Worm (Caenorhabditis elegans) whole organism, L2 larva: ENCODE data around the gene C39F7.5.
A peak's percentile ranks its signal among the peaks of the same experiment; 100 is the strongest.

Source experiments
- C34F6.9 ChIP-seq: fragments of 150-350 bp; optimal IDR thresholded peaks from 2 replicates; lab custom pipeline; 2014; ENCODE audit warnings: missing biosample characterization, missing genetic modification characterization
- F13H6.1 ChIP-seq: sonication (generic microtip); optimal IDR thresholded peaks from 2 replicates; lab custom pipeline; 2016; ENCODE audit warnings: missing genetic modification characterization, missing compliant biosample characterization
- R02D3.7 ChIP-seq: fragments of 150-350 bp; optimal IDR thresholded peaks from 2 replicates; lab custom pipeline; 2014; ENCODE audit warnings: missing biosample characterization, missing genetic modification characterization
- Y55F3AM.14 ChIP-seq: fragments of 200-800 bp; sonication (Bioruptor generic); optimal IDR thresholded peaks from 2 replicates; lab custom pipeline; 2018; ENCODE audit warnings: mild to moderate bottlenecking, missing genetic modification characterization, missing compliant biosample characterization
- ZK546.5 ChIP-seq: sonication (generic microtip); optimal IDR thresholded peaks from 2 replicates; lab custom pipeline; 2017; ENCODE audit warnings: missing biosample characterization, missing genetic modification characterization
- alr-1 ChIP-seq: fragments of 150-350 bp; optimal IDR thresholded peaks from 2 replicates; lab custom pipeline; 2014; ENCODE audit warnings: missing biosample characterization, missing genetic modification characterization
- aly-2 ChIP-seq: fragments of 150-350 bp; optimal IDR thresholded peaks from 2 replicates; lab custom pipeline; 2014; ENCODE audit warnings: missing biosample characterization, missing genetic modification characterization
- ama-1 ChIP-seq: fragments of 150-350 bp; optimal IDR thresholded peaks from 2 replicates; lab custom pipeline; 2018; ENCODE audit warnings: inconsistent platforms
- blmp-1 ChIP-seq: sonication (generic microtip); optimal IDR thresholded peaks from 2 replicates; lab custom pipeline; 2017; ENCODE audit warnings: missing genetic modification characterization, mild to moderate bottlenecking, missing compliant biosample characterization, antibody characterized with exemption, moderate library complexity; ENCODE audit not compliant: insufficient read depth
- crh-2 ChIP-seq: sonication (generic microtip); optimal IDR thresholded peaks from 2 replicates; lab custom pipeline; 2017; ENCODE audit warnings: missing biosample characterization, missing genetic modification characterization
- dmd-4 ChIP-seq: sonication (generic microtip); optimal IDR thresholded peaks from 2 replicates; lab custom pipeline; 2017; ENCODE audit warnings: missing biosample characterization, missing genetic modification characterization
- elt-1 ChIP-seq: fragments of 150-350 bp; optimal IDR thresholded peaks from 2 replicates; lab custom pipeline; 2014; ENCODE audit warnings: missing biosample characterization, missing genetic modification characterization
- elt-3 ChIP-seq: sonication (generic microtip); optimal IDR thresholded peaks from 2 replicates; lab custom pipeline; 2017; ENCODE audit warnings: missing biosample characterization, missing genetic modification characterization
- fos-1 ChIP-seq: fragments of 150-350 bp; optimal IDR thresholded peaks from 2 replicates; lab custom pipeline; 2014; ENCODE audit warnings: missing biosample characterization, missing genetic modification characterization
- gmeb-1 ChIP-seq: fragments of 150-350 bp; optimal IDR thresholded peaks from 2 replicates; lab custom pipeline; 2014; ENCODE audit warnings: missing biosample characterization, missing genetic modification characterization
- lin-11 ChIP-seq: fragments of 150-350 bp; sonication (generic microtip); optimal IDR thresholded peaks from 2 replicates; lab custom pipeline; 2014; ENCODE audit warnings: missing biosample characterization, missing genetic modification characterization, inconsistent platforms, mixed read lengths
- lin-39 ChIP-seq: fragments of 150-350 bp; optimal IDR thresholded peaks from 2 replicates; lab custom pipeline; 2014; ENCODE audit warnings: missing biosample characterization, missing genetic modification reagents, missing genetic modification characterization
- lsy-2 ChIP-seq, 2 experiments: fragments of 150-350 bp in 1 of 2; sonication (generic microtip) in 1 of 2; optimal IDR thresholded peaks; 2 replicates each; lab custom pipeline; 2014 to 2017; ENCODE audit warnings: missing biosample characterization in 2 of 2, missing genetic modification characterization in 2 of 2
- mab-5 ChIP-seq: fragments of 150-350 bp; optimal IDR thresholded peaks from 2 replicates; lab custom pipeline; 2014; ENCODE audit warnings: missing biosample characterization, missing genetic modification characterization
- mbf-1 ChIP-seq: sonication (generic microtip); optimal IDR thresholded peaks from 2 replicates; lab custom pipeline; 2017; ENCODE audit warnings: missing biosample characterization, missing genetic modification characterization
- mdl-1 ChIP-seq, 2 experiments: fragments of 150-350 bp in 1 of 2; sonication (generic microtip) in 1 of 2; optimal IDR thresholded peaks; 2 replicates each; lab custom pipeline; 2017; ENCODE audit warnings: missing biosample characterization in 2 of 2, missing genetic modification characterization in 2 of 2
- nhr-10 ChIP-seq: sonication (generic microtip); optimal IDR thresholded peaks from 2 replicates; lab custom pipeline; 2017; ENCODE audit warnings: missing biosample characterization, missing genetic modification characterization
- nhr-11 ChIP-seq: fragments of 150-350 bp; optimal IDR thresholded peaks from 2 replicates; lab custom pipeline; 2014; ENCODE audit warnings: missing biosample characterization, missing genetic modification characterization
- nhr-12 ChIP-seq: fragments of 150-350 bp; optimal IDR thresholded peaks from 2 replicates; lab custom pipeline; 2014; ENCODE audit warnings: missing biosample characterization, missing genetic modification characterization
- nhr-129 ChIP-seq: fragments of 150-350 bp; optimal IDR thresholded peaks from 2 replicates; lab custom pipeline; 2014; ENCODE audit warnings: missing biosample characterization, missing genetic modification characterization
- nhr-21 ChIP-seq: fragments of 150-350 bp; optimal IDR thresholded peaks from 2 replicates; lab custom pipeline; 2014; ENCODE audit warnings: missing biosample characterization, missing genetic modification characterization
- nhr-23 ChIP-seq: fragments of 150-350 bp; optimal IDR thresholded peaks from 2 replicates; lab custom pipeline; 2014; ENCODE audit warnings: missing biosample characterization, missing genetic modification reagents, missing genetic modification characterization
- nhr-237 ChIP-seq: fragments of 150-350 bp; optimal IDR thresholded peaks from 2 replicates; lab custom pipeline; 2014; ENCODE audit warnings: missing biosample characterization, missing genetic modification characterization
- nhr-25 ChIP-seq: fragments of 150-350 bp; sonication (generic microtip); optimal IDR thresholded peaks from 3 replicates; lab custom pipeline; 2014; ENCODE audit warnings: missing biosample characterization, missing genetic modification characterization
- nhr-6 ChIP-seq: fragments of 150-350 bp; optimal IDR thresholded peaks from 2 replicates; lab custom pipeline; 2014; ENCODE audit warnings: missing biosample characterization, missing genetic modification characterization
- peb-1 ChIP-seq: fragments of 150-350 bp; optimal IDR thresholded peaks from 2 replicates; lab custom pipeline; 2014; ENCODE audit warnings: missing biosample characterization, missing genetic modification characterization
- sem-4 ChIP-seq: fragments of 150-350 bp; optimal IDR thresholded peaks from 2 replicates; lab custom pipeline; 2014; ENCODE audit warnings: missing biosample characterization, missing genetic modification reagents, missing genetic modification characterization
- skn-1 ChIP-seq: sonication (generic microtip); optimal IDR thresholded peaks from 2 replicates; lab custom pipeline; 2017; ENCODE audit warnings: missing biosample characterization, missing genetic modification characterization
- sma-3 ChIP-seq: sonication (generic microtip); optimal IDR thresholded peaks from 2 replicates; lab custom pipeline; 2016; ENCODE audit warnings: missing genetic modification reagents, missing genetic modification characterization, missing compliant biosample characterization
- sma-9 ChIP-seq, 2 experiments: fragments of 150-350 bp in 1 of 2; sonication (generic microtip) in 1 of 2; optimal IDR thresholded peaks; 2 replicates each; lab custom pipeline; 2014 to 2016; ENCODE audit warnings: missing genetic modification characterization in 2 of 2, mild to moderate bottlenecking in 1 of 2, missing biosample characterization in 1 of 2, missing compliant biosample characterization in 1 of 2, missing genetic modification reagents in 1 of 2, moderate library complexity in 1 of 2
- snpc-4 ChIP-seq: fragments of 150-350 bp; optimal IDR thresholded peaks from 2 replicates; lab custom pipeline; 2014; ENCODE audit warnings: missing biosample characterization, missing genetic modification characterization
- unc-39 ChIP-seq: fragments of 150-350 bp; optimal IDR thresholded peaks from 2 replicates; lab custom pipeline; 2014; ENCODE audit warnings: missing biosample characterization, missing genetic modification characterization
- unc-55 ChIP-seq: fragments of 150-350 bp; sonication (generic microtip); optimal IDR thresholded peaks from 3 replicates; lab custom pipeline; 2014; ENCODE audit warnings: missing biosample characterization, missing genetic modification reagents, missing genetic modification characterization
- unc-62 ChIP-seq: fragments of 150-350 bp; optimal IDR thresholded peaks from 2 replicates; lab custom pipeline; 2014; ENCODE audit warnings: missing biosample characterization, missing genetic modification reagents, missing genetic modification characterization
- zag-1 ChIP-seq: fragments of 150-350 bp; optimal IDR thresholded peaks from 2 replicates; lab custom pipeline; 2014; ENCODE audit warnings: missing biosample characterization, missing genetic modification characterization
- ztf-11 ChIP-seq: sonication (generic microtip); optimal IDR thresholded peaks from 2 replicates; lab custom pipeline; 2017; ENCODE audit warnings: missing biosample characterization, missing genetic modification characterization

Gene C39F7.5

ce11 chrV:1275924-1276323 is 11.4 kb downstream of the C39F7.5 start, which contains the start of gene Y75B7B.2:
TSS of gene Y75B7B.2 (minus strand) at chrV:1276024.
- TF ChIP-seq lin-39 (tag; lab: Kevin White, UChicago) = no peak

- TF ChIP-seq blmp-1 (tag; lab: Kevin White, UChicago) = no peak
- TF ChIP-seq nhr-129 (tag; lab: Kevin White, UChicago) = no peak
- TF ChIP-seq peb-1 = no peak
- TF ChIP-seq sma-3 (GFP tag; lab: Kevin White, UChicago) = no peak
- no peak for TF ChIP-seq skn-1 (tag; lab: Kevin White, UChicago)
- no peak for TF ChIP-seq F13H6.1 (tag; lab: Kevin White, UChicago)
- no peak for TF ChIP-seq mdl-1 (tag; optimal IDR thresholded peaks at IDR 0.05; lab: Kevin White, UChicago)
- no peak for TF ChIP-seq nhr-23 (tag; lab: Kevin White, UChicago)
- TF ChIP-seq, all 48 proteins: peak for 0
Observed at ce11 chrV:1277926-1278325, 13.4 kb downstream of the C39F7.5 start.

ce11 chrV:1278529-1278928 is 14.0 kb downstream of the C39F7.5 start:
- TF ChIP-seq nhr-11 (tag; lab: Kevin White, UChicago) = no peak
- TF ChIP-seq elt-1 = no peak
- TF ChIP-seq blmp-1 (tag; lab: Kevin White, UChicago) = no peak
- no peak for TF ChIP-seq ztf-11 (tag; lab: Kevin White, UChicago)
- TF ChIP-seq crh-2 (tag; lab: Kevin White, UChicago) = no peak
- TF ChIP-seq mbf-1 (tag; lab: Kevin White, UChicago) = no peak
- no peak for TF ChIP-seq ZK546.5 (tag; lab: Kevin White, UChicago)
- no peak for TF ChIP-seq unc-55
- no peak for TF ChIP-seq unc-62
- no peak for TF ChIP-seq elt-3 (tag; lab: Kevin White, UChicago)
- TF ChIP-seq nhr-25 (tag; lab: Kevin White, UChicago) = no peak
- no peak for TF ChIP-seq nhr-237 (tag; lab: Kevin White, UChicago)
- TF ChIP-seq C34F6.9 (tag; lab: Kevin White, UChicago) = no peak
- no peak for TF ChIP-seq nhr-21
- TF ChIP-seq sma-9 (GFP tag; optimal IDR thresholded peaks at IDR 0.05; lab: Kevin White, UChicago) = no peak
- no peak for TF ChIP-seq sma-9 (tag; optimal IDR thresholded peaks at IDR 0.05; lab: Kevin White, UChicago)
- no peak for TF ChIP-seq aly-2
- no peak for TF ChIP-seq nhr-129 (tag; lab: Kevin White, UChicago)
- TF ChIP-seq sem-4 = no peak

ce11 chrV:1285657-1286123 is 21.1 kb downstream of the C39F7.5 start, which contains the start of gene tank-1:
TSS of gene tank-1 (minus strand) at chrV:1285707.
- TF ChIP-seq C34F6.9 (tag; lab: Kevin White, UChicago) = peak; percentile 64
- TF ChIP-seq nhr-129 (tag; lab: Kevin White, UChicago) = peak; percentile 63
- peak; percentile 43 for TF ChIP-seq crh-2 (tag; lab: Kevin White, UChicago)
- no peak for TF ChIP-seq sem-4
- TF ChIP-seq nhr-25 (tag; lab: Kevin White, UChicago) = peak; percentile 46
- TF ChIP-seq blmp-1 (tag; lab: Kevin White, UChicago) = no peak
- TF ChIP-seq unc-39 = no peak
- TF ChIP-seq dmd-4 (tag; lab: Kevin White, UChicago) = no peak
- peak; percentile 26 for TF ChIP-seq unc-55
- no peak for TF ChIP-seq nhr-6 (tag; lab: Kevin White, UChicago)
- no peak for TF ChIP-seq snpc-4
- no peak for TF ChIP-seq Y55F3AM.14 (GFP tag; lab: Kevin White, UChicago)
- no peak for TF ChIP-seq lin-39 (tag; lab: Kevin White, UChicago)
- no peak for TF ChIP-seq skn-1 (tag; lab: Kevin White, UChicago)
- no peak for TF ChIP-seq nhr-10 (tag; lab: Kevin White, UChicago)
- TF ChIP-seq F13H6.1 (tag; lab: Kevin White, UChicago) = peak; percentile 31
- TF ChIP-seq nhr-237 (tag; lab: Kevin White, UChicago) = no peak
- peak; percentile 50 for TF ChIP-seq fos-1 (tag; lab: Kevin White, UChicago)
- TF ChIP-seq sma-9 (GFP tag; optimal IDR thresholded peaks at IDR 0.05; lab: Kevin White, UChicago) = peak; percentile 49
- no peak for TF ChIP-seq sma-9 (tag; optimal IDR thresholded peaks at IDR 0.05; lab: Kevin White, UChicago)
- no peak for TF ChIP-seq zag-1 (tag; lab: Kevin White, UChicago)
- no peak for TF ChIP-seq mab-5 (tag; lab: Kevin White, UChicago)
- no peak for TF ChIP-seq alr-1
- no peak for TF ChIP-seq R02D3.7 (tag; lab: Kevin White, UChicago)
- TF ChIP-seq gmeb-1 = peak; percentile 42
- no peak for TF ChIP-seq lsy-2 (tag; optimal IDR thresholded peaks at IDR 0.05; lab: Kevin White, UChicago)
- TF ChIP-seq nhr-12 (tag; lab: Kevin White, UChicago) = no peak
- TF ChIP-seq ama-1 (lab: Kevin White, UChicago) = peak; percentile 6
- TF ChIP-seq lin-11 (tag; lab: Kevin White, UChicago) = no peak
